Fruit fly (Drosophila melanogaster): ENCODE data around the gene RpS2.

The RpS2 gene

DNA sequence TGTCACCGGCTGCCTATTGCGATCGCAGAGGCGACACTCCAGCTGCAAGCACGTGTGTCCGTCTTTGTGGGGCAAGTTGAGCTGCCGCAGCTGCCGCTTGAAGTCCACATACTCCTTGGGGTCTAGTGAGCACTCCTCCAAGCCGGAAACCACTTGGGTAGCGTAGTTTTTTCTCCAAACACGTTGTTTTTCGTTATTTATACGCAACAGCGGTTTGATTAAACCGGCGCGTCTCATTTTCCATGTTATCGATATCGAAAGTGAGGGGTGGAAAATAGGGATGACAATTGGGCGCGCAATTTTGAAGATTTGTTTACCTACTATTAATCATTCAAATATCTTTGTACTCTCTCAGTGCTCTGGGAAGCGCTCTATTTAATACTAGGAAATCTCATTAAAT lies 4.2 kb downstream of the RpS2 start, which contains the start of gene mtDNA-helicase:
Gene mtDNA-helicase, minus strand, starts transcription at position 264 of the 400 bp plus-strand sequence.
- TF ChIP-seq usp (GFP tag; optimal IDR thresholded peaks at IDR 0.05) (no peak), CG8478 (optimal IDR thresholded peaks at IDR 0.05) (no peak), EcR (GFP tag; optimal IDR thresholded peaks at IDR 0.05) (no peak), psq (optimal IDR thresholded peaks at IDR 0.05) (no peak), Dll (optimal IDR thresholded peaks at IDR 0.05) (no peak), pan (optimal IDR thresholded peaks at IDR 0.05) (no peak)

DNA sequence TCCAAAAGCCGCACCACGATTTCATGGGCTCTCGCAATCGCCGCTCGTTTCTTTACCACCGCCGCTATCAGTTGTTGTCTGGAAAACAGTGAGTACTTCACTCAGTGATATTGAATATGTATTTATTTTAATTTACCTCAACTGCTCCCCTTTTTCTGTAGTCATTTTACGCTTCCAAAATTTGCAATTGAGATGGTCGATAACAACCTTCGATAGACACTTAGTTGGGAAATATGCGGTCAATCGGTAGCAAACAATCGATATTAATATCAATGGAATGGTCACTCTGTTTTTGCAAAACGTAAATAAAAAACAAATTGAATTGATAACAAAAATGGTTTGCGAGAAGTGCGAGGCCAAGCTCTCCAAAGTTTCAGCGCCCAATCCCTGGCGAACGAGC lies 6.8 kb downstream of the RpS2 start, which contains the start of the genes CG34183 and CG4537:
Gene CG34183, minus strand, starts transcription at position 197 of the 400 bp plus-strand sequence.
Gene CG4537, plus strand, starts transcription at position 310 of the 400 bp plus-strand sequence.
- TF ChIP-seq EcR (GFP tag; optimal IDR thresholded peaks at IDR 0.05) (no peak), CG8478 (optimal IDR thresholded peaks at IDR 0.05) (no peak), psq (optimal IDR thresholded peaks at IDR 0.05) (no peak), pan (optimal IDR thresholded peaks at IDR 0.05) (no peak), usp (GFP tag; optimal IDR thresholded peaks at IDR 0.05) (no peak), Dll (optimal IDR thresholded peaks at IDR 0.05) (no peak)

DNA sequence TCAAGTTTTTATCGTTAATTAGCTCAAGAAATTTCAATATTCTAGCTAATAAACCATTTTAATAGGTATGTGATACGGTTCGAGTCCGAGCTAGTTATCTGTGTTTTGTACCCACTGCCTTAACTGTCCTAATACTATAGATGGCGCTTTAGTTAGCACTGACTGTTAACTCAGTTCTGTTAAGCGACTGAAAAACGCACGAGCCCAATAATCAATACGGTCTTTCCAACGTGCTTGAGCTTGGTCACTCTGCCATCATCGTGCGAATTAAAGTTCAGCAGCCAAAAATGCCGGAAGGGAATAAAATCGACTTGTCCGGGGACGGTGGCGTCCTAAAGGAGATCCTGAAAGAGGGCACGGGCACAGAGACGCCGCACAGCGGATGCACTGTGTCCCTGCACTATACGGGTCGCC lies 9.5 kb downstream of the RpS2 start, which contains the start of gene Fkbp59:
Gene Fkbp59, plus strand, starts transcription at position 150 of the 414 bp plus-strand sequence.
- TF ChIP-seq CG8478 (optimal IDR thresholded peaks at IDR 0.05) (no peak), EcR (GFP tag; optimal IDR thresholded peaks at IDR 0.05) (no peak), psq (optimal IDR thresholded peaks at IDR 0.05) (no peak), Dll (optimal IDR thresholded peaks at IDR 0.05) (no peak), usp (GFP tag; optimal IDR thresholded peaks at IDR 0.05) (no peak), pan (optimal IDR thresholded peaks at IDR 0.05) (no peak)

DNA sequence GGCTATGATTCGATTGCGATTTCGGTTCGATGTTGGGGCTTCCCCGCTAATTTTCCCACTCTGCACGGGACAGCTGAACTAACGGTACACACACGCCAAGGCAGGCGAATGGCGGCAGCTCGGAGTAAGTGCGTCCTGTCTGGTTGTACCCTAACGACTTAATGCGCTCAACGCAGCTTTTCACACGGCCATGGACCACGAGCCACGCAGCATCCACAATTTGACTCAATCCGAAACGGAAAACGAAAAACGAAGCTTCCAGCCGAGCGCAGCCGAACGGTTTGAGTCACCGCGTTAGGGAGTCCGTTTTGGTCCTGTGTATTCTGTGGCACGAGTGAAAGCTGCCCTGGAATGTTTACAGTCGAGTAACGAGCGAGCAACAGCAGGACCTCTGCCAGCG lies 11.3 kb downstream of the RpS2 start, which contains the start of gene nAChRalpha6:
Gene nAChRalpha6, minus strand, starts transcription at position 165 of the 400 bp plus-strand sequence.
- TF ChIP-seq psq (optimal IDR thresholded peaks at IDR 0.05): no peak
- no peak for TF ChIP-seq usp (GFP tag; optimal IDR thresholded peaks at IDR 0.05)
- TF ChIP-seq CG8478 (optimal IDR thresholded peaks at IDR 0.05): no peak
- TF ChIP-seq EcR (GFP tag; optimal IDR thresholded peaks at IDR 0.05): no peak
- TF ChIP-seq pan (optimal IDR thresholded peaks at IDR 0.05): no peak
- no peak for TF ChIP-seq Dll (optimal IDR thresholded peaks at IDR 0.05)

DNA sequence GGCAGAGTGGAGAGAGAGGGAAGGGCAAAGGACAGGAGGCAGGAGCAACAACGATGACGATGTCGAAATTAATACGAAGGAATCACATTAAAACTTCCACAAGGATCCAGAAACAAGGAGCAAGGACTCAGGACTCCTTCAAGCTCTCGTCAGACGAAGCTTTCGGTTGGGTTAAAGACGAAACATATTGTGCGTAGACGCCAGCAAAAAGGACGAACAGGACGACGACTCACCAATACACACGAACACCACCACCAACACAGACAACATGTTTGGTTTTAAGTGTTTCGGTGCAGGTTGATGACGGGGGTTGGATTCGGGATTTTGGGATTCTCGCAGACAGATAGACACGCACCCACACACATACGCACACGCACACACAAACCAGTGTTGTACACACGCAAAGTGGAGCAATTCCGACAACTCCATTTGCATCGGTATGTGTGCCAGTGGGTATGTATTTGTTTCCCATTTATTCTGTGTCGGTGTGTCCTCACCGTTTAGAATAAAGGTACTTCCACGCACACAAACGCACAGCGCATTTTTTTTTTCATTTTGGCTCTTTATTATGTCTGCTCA lies 14.9 kb downstream of the RpS2 start:
- TF ChIP-seq usp (GFP tag; optimal IDR thresholded peaks at IDR 0.05): no peak
- no peak for TF ChIP-seq EcR (GFP tag; optimal IDR thresholded peaks at IDR 0.05)
- no peak for TF ChIP-seq CG8478 (optimal IDR thresholded peaks at IDR 0.05)
- no peak for TF ChIP-seq pan (optimal IDR thresholded peaks at IDR 0.05)
- no peak for TF ChIP-seq psq (optimal IDR thresholded peaks at IDR 0.05)
- no peak for TF ChIP-seq Dll (optimal IDR thresholded peaks at IDR 0.05)

DNA sequence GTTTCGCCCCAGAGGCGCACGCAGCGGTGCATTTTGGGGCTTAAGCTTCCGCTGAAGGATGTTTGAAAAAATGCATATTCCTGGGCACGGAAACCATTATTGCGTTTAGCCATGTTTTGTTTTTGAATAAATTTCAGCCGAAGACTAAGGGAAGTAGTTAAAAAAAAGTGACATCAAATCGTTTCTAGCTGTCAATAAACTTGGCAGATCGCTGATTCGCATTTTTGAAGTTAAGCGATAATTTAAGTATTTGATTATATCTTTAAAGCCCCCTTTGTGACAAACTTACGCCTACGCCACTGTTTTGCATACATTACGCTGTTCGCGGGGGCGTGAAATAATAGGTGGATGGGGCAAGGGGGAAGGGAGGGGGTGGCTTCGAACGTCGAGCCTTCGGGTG lies 33.0 kb downstream of the RpS2 start:
- TF ChIP-seq psq (optimal IDR thresholded peaks at IDR 0.05): no peak
- no peak for TF ChIP-seq EcR (GFP tag; optimal IDR thresholded peaks at IDR 0.05)
- TF ChIP-seq usp (GFP tag; optimal IDR thresholded peaks at IDR 0.05): no peak
- TF ChIP-seq CG8478 (optimal IDR thresholded peaks at IDR 0.05): no peak
- TF ChIP-seq pan (optimal IDR thresholded peaks at IDR 0.05): no peak
- TF ChIP-seq Dll (optimal IDR thresholded peaks at IDR 0.05): no peak

DNA sequence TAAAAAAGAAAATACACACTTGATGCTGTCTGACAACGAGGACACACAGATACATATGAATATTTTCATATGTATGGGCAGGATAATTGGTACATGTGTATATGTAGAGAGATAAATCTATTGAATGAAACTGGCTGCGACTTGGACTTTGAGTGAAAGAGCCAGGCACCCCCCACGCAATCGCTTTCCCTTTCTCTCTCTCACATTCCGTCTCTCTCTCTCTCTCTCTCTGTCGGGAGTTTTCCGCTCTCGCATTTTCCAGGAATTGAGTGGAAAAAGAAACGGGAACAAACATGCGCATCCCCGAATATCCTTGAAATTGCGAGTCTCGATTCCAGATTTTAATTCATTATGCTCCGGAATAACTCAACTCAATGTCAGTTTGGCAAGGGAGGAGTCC lies 33.9 kb downstream of the RpS2 start:
- TF ChIP-seq CG8478 (optimal IDR thresholded peaks at IDR 0.05): no peak
- TF ChIP-seq psq (optimal IDR thresholded peaks at IDR 0.05): no peak
- TF ChIP-seq EcR (GFP tag; optimal IDR thresholded peaks at IDR 0.05): no peak
- no peak for TF ChIP-seq usp (GFP tag; optimal IDR thresholded peaks at IDR 0.05)
- no peak for TF ChIP-seq Dll (optimal IDR thresholded peaks at IDR 0.05)
- no peak for TF ChIP-seq pan (optimal IDR thresholded peaks at IDR 0.05)

DNA sequence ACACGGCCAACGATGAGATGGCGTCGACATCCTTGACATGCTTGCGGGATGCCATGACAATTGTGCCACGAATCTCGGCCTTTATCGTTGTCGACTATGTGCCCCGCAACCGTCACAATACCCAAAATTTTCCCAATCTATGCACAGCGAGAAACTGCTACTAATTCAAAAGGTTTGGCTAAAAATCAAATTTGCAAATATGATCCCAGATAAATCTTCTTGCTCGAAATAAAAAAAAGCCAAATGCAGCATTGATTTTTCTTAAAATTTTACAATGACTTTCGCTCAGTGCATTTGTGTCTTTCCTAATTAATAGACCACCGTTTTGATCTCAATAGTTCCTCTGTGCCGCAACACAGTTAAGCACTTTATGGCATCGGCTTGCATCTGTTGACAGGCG lies 34.4 kb downstream of the RpS2 start:
- no peak for TF ChIP-seq pan (optimal IDR thresholded peaks at IDR 0.05)
- no peak for TF ChIP-seq CG8478 (optimal IDR thresholded peaks at IDR 0.05)
- TF ChIP-seq usp (GFP tag; optimal IDR thresholded peaks at IDR 0.05): no peak
- no peak for TF ChIP-seq Dll (optimal IDR thresholded peaks at IDR 0.05)
- TF ChIP-seq EcR (GFP tag; optimal IDR thresholded peaks at IDR 0.05): no peak
- no peak for TF ChIP-seq psq (optimal IDR thresholded peaks at IDR 0.05)

DNA sequence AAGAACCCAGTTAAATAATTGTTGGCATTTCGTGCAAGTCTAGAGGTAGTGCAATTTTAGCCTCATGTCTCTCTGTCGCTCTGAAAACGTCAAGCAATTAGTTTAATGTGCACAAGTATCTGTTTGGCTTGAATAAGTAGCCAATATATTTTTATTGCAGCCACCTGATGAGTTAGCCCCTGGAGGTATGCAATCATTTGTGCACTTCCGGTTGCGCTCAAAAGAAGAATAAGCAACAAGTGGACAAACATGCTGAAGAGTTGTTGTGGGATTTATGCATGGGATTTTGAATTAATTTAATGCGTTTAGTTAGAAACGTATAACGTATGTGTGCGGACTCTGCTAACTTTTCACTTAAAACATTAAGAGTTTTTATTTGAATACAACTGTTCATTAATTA lies 46.6 kb downstream of the RpS2 start:
- TF ChIP-seq usp (GFP tag; optimal IDR thresholded peaks at IDR 0.05) (no peak), CG8478 (optimal IDR thresholded peaks at IDR 0.05) (no peak), EcR (GFP tag; optimal IDR thresholded peaks at IDR 0.05) (no peak), Dll (optimal IDR thresholded peaks at IDR 0.05) (no peak), psq (optimal IDR thresholded peaks at IDR 0.05) (no peak), pan (optimal IDR thresholded peaks at IDR 0.05) (no peak)
